Fruit fly (Drosophila melanogaster) whole organism, embryonic: Measurements from ENCODE around the gene Tfb5.

Experiments
- ATbp ChIP-seq: fragments of 200-800 bp; sonication (Bioruptor generic); optimal IDR thresholded peaks from 2 replicates; lab custom pipeline; 2017; ENCODE audit warnings: missing biosample characterization, mild to moderate bottlenecking, missing genetic modification characterization, missing genetic modification reagents
- Adf1 ChIP-seq: fragments of 200-800 bp; sonication (Bioruptor generic); IDR thresholded peaks from 2 replicates; pipeline ENCODE4 v1.3.6; 2022; ENCODE audit warnings: missing biosample characterization, missing genetic modification characterization
- Awh ChIP-seq: fragments of 200-800 bp; sonication (Bioruptor generic); IDR thresholded peaks from 2 replicates; pipeline ENCODE4, ENCODE4 v1.3.6; 2022; ENCODE audit warnings: missing biosample characterization, missing genetic modification characterization
- Bteb2 ChIP-seq: fragments of 200-800 bp; sonication (Bioruptor generic); optimal IDR thresholded peaks from 2 replicates; lab custom pipeline; 2016; ENCODE audit warnings: missing biosample characterization, missing genetic modification characterization
- CG10979 ChIP-seq: fragments of 200-800 bp; sonication (Bioruptor generic); optimal IDR thresholded peaks from 2 replicates; lab custom pipeline; 2018; ENCODE audit warnings: missing biosample characterization, mild to moderate bottlenecking, missing genetic modification characterization, moderate library complexity
- CG12659 ChIP-seq: fragments of 200-800 bp; sonication (Bioruptor generic); optimal IDR thresholded peaks from 3 replicates; lab custom pipeline; 2017; ENCODE audit warnings: mild to moderate bottlenecking, missing biosample characterization, missing genetic modification reagents, missing genetic modification characterization
- CG15479 ChIP-seq: fragments of 200-800 bp; sonication (Bioruptor generic); optimal IDR thresholded peaks from 3 replicates; lab custom pipeline; 2019; ENCODE audit warnings: missing biosample characterization, mild to moderate bottlenecking, missing genetic modification characterization, moderate library complexity
- CG1603 ChIP-seq: fragments of 200-800 bp; sonication (Bioruptor generic); optimal IDR thresholded peaks from 2 replicates; lab custom pipeline; 2019; ENCODE audit warnings: missing biosample characterization, mild to moderate bottlenecking, missing genetic modification characterization, moderate library complexity
- CG18599 ChIP-seq: fragments of 200-800 bp; sonication (Bioruptor generic); optimal IDR thresholded peaks from 3 replicates; lab custom pipeline; 2017; ENCODE audit warnings: missing biosample characterization, missing genetic modification characterization, mild to moderate bottlenecking, moderate library complexity, missing genetic modification reagents
- CG2889 ChIP-seq: fragments of 200-800 bp; sonication (Bioruptor generic); IDR thresholded peaks from 3 replicates; pipeline ENCODE4 v1.3.6; 2022; ENCODE audit warnings: missing biosample characterization, missing genetic modification characterization
- CG32532 ChIP-seq: fragments of 200-800 bp; sonication (Bioruptor generic); IDR thresholded peaks from 2 replicates; pipeline ENCODE4 v1.3.6; 2022; ENCODE audit warnings: missing biosample characterization, missing genetic modification characterization
- CG3726 ChIP-seq: fragments of 200-800 bp; sonication (Bioruptor generic); IDR thresholded peaks from 3 replicates; pipeline ENCODE4, ENCODE4 v1.3.6; 2022; ENCODE audit warnings: missing biosample characterization, missing genetic modification characterization
- CG3838 ChIP-seq: fragments of 200-800 bp; sonication (Bioruptor generic); optimal IDR thresholded peaks from 3 replicates; lab custom pipeline; 2016; ENCODE audit warnings: missing biosample characterization, missing genetic modification characterization
- CG4424 ChIP-seq: fragments of 200-800 bp; sonication (Bioruptor generic); optimal IDR thresholded peaks from 3 replicates; lab custom pipeline; 2016; ENCODE audit warnings: missing biosample characterization, missing genetic modification characterization
- CG4820 ChIP-seq: fragments of 200-800 bp; sonication (Bioruptor generic); optimal IDR thresholded peaks from 3 replicates; lab custom pipeline; 2016; ENCODE audit warnings: missing biosample characterization, missing genetic modification characterization
- CG9609 ChIP-seq: fragments of 200-800 bp; sonication (Bioruptor generic); optimal IDR thresholded peaks from 3 replicates; lab custom pipeline; 2016; ENCODE audit warnings: missing biosample characterization, missing genetic modification characterization
- Deaf1 ChIP-seq: fragments of 200-800 bp; optimal IDR thresholded peaks from 3 replicates; lab custom pipeline; 2019; ENCODE audit warnings: missing biosample characterization, mild to moderate bottlenecking, missing genetic modification characterization, moderate library complexity
- Dek ChIP-seq: fragments of 200-800 bp; sonication (Bioruptor generic); optimal IDR thresholded peaks from 3 replicates; lab custom pipeline; 2019; ENCODE audit warnings: missing biosample characterization, mild to moderate bottlenecking, missing genetic modification characterization, moderate library complexity
- Drgx ChIP-seq: fragments of 200-800 bp; sonication (Bioruptor generic); IDR thresholded peaks from 2 replicates; pipeline ENCODE4 v1.3.6; 2022; ENCODE audit warnings: missing biosample characterization, missing genetic modification characterization
- E2f2 ChIP-seq: fragments of 200-800 bp; sonication (Bioruptor generic); IDR thresholded peaks from 2 replicates; pipeline ENCODE4 v1.3.6; 2022; ENCODE audit warnings: missing biosample characterization, missing genetic modification characterization
- Fer1 ChIP-seq: fragments of 200-800 bp; sonication (Bioruptor generic); optimal IDR thresholded peaks from 2 replicates; lab custom pipeline; 2017; ENCODE audit warnings: missing biosample characterization, mild to moderate bottlenecking, missing genetic modification characterization
- HLH4C ChIP-seq: fragments of 200-800 bp; sonication (Bioruptor generic); IDR thresholded peaks from 3 replicates; pipeline ENCODE4 v1.3.6; 2022; ENCODE audit warnings: missing biosample characterization, missing genetic modification characterization; ENCODE audit not compliant: partially characterized antibody
- Hmr ChIP-seq: fragments of 200-800 bp; sonication (Bioruptor generic); optimal IDR thresholded peaks from 3 replicates; lab custom pipeline; 2017; ENCODE audit warnings: mild to moderate bottlenecking, missing biosample characterization, missing genetic modification reagents, missing genetic modification characterization
- MBD-R2 ChIP-seq: fragments of 200-800 bp; sonication (Bioruptor generic); IDR thresholded peaks from 2 replicates; pipeline ENCODE4 v1.3.6; 2022; ENCODE audit warnings: missing biosample characterization, missing genetic modification characterization
- Sin3A ChIP-seq: fragments of >200 bp; optimal IDR thresholded peaks from 2 replicates; lab custom pipeline; 2018
- Sox100B ChIP-seq: fragments of 200-800 bp; sonication (Bioruptor generic); optimal IDR thresholded peaks from 3 replicates; lab custom pipeline; 2018; ENCODE audit warnings: missing biosample characterization, mild to moderate bottlenecking, missing genetic modification characterization
- Sry-β ChIP-seq: fragments of 200-800 bp; sonication (Bioruptor generic); optimal IDR thresholded peaks from 2 replicates; lab custom pipeline; 2018; ENCODE audit warnings: missing biosample characterization, mild to moderate bottlenecking, missing genetic modification characterization, moderate library complexity
- Usf ChIP-seq: fragments of 200-800 bp; sonication (Bioruptor generic); optimal IDR thresholded peaks from 2 replicates; lab custom pipeline; 2017; ENCODE audit warnings: missing genotype, missing biosample characterization, missing genetic modification characterization
- cas ChIP-seq: fragments of 200-800 bp; sonication (Bioruptor generic); IDR thresholded peaks from 2 replicates; pipeline ENCODE4 v1.3.6; 2022; ENCODE audit warnings: missing biosample characterization, missing genetic modification characterization
- chinmo ChIP-seq: fragments of 200-800 bp; sonication (Bioruptor generic); IDR thresholded peaks from 4 replicates; pipeline ENCODE4 v1.3.6; 2022; ENCODE audit warnings: missing biosample characterization, missing genetic modification characterization; ENCODE audit not compliant: partially characterized antibody
- crc ChIP-seq: fragments of 200-800 bp; sonication (Bioruptor generic); optimal IDR thresholded peaks from 2 replicates; lab custom pipeline; 2016; ENCODE audit warnings: missing biosample characterization, missing genetic modification characterization
- disco-r ChIP-seq: fragments of 200-800 bp; sonication (Bioruptor generic); optimal IDR thresholded peaks from 2 replicates; lab custom pipeline; 2016; ENCODE audit warnings: missing biosample characterization, missing genetic modification characterization
- dmrt99B ChIP-seq: fragments of 200-800 bp; sonication (Bioruptor generic); optimal IDR thresholded peaks from 2 replicates; lab custom pipeline; 2018; ENCODE audit warnings: missing biosample characterization, mild to moderate bottlenecking, missing genetic modification characterization, moderate library complexity
- emc ChIP-seq: fragments of 200-800 bp; sonication (Bioruptor generic); optimal IDR thresholded peaks from 2 replicates; lab custom pipeline; 2016; ENCODE audit warnings: missing biosample characterization, missing genetic modification characterization
- fd64A ChIP-seq: fragments of 200-800 bp; sonication (Bioruptor generic); optimal IDR thresholded peaks from 3 replicates; lab custom pipeline; 2018; ENCODE audit warnings: missing biosample characterization, mild to moderate bottlenecking, missing genetic modification characterization
- gcm2 ChIP-seq: fragments of 200-800 bp; sonication (Bioruptor generic); optimal IDR thresholded peaks from 2 replicates; lab custom pipeline; 2016; ENCODE audit warnings: missing biosample characterization, missing genetic modification characterization
- hkb ChIP-seq, 2 experiments: fragments of 200-800 bp in 1 of 2; fragments of >200 bp in 1 of 2; sonication (Bioruptor generic) in 1 of 2; IDR thresholded peaks in 1 of 2; optimal IDR thresholded peaks in 1 of 2; 2 replicates each; pipeline versions ENCODE4 v1.3.6 to Lab custom; 2017 to 2022; ENCODE audit warnings: missing biosample characterization in 1 of 2, missing genetic modification characterization in 1 of 2
- insv ChIP-seq, 2 experiments: fragments of 200-800 bp; sonication (Bioruptor generic); optimal IDR thresholded peaks; 3 replicates each; lab custom pipeline; 2016 to 2018; ENCODE audit warnings: missing biosample characterization in 2 of 2, missing genetic modification characterization in 2 of 2
- nmo ChIP-seq: fragments of 200-800 bp; sonication (Bioruptor generic); optimal IDR thresholded peaks from 2 replicates; lab custom pipeline; 2018; ENCODE audit warnings: missing biosample characterization, mild to moderate bottlenecking, missing genetic modification characterization, moderate library complexity
- oc ChIP-seq: fragments of 200-800 bp; sonication (Bioruptor generic); optimal IDR thresholded peaks from 2 replicates; lab custom pipeline; 2018; ENCODE audit warnings: missing biosample characterization, mild to moderate bottlenecking, missing genetic modification characterization, moderate library complexity
- phol ChIP-seq: fragments of 200-800 bp; sonication (Bioruptor generic); optimal IDR thresholded peaks from 3 replicates; lab custom pipeline; 2018; ENCODE audit warnings: missing biosample characterization, mild to moderate bottlenecking, missing genetic modification characterization, moderate library complexity
- psq ChIP-seq: fragments of 200-800 bp; sonication (Bioruptor generic); optimal IDR thresholded peaks from 2 replicates; lab custom pipeline; 2017; ENCODE audit warnings: missing biosample characterization, missing genetic modification characterization
- ro ChIP-seq: fragments of 200-800 bp; sonication (Bioruptor generic); IDR thresholded peaks from 2 replicates; pipeline ENCODE4 v1.3.6; 2022; ENCODE audit warnings: missing biosample characterization, missing genetic modification characterization
- salm ChIP-seq: fragments of 200-800 bp; sonication (Bioruptor generic); optimal IDR thresholded peaks from 2 replicates; lab custom pipeline; 2018; ENCODE audit warnings: missing biosample characterization, mild to moderate bottlenecking, missing genetic modification characterization
- sd ChIP-seq: fragments of 200-800 bp; sonication (Bioruptor generic); optimal IDR thresholded peaks from 3 replicates; lab custom pipeline; 2018; ENCODE audit warnings: missing biosample characterization, mild to moderate bottlenecking, missing genetic modification characterization, moderate library complexity
- sens ChIP-seq: fragments of 200-800 bp; sonication (Bioruptor generic); peaks from one replicate; lab custom pipeline; 2016; ENCODE audit warnings: missing biosample characterization, missing genetic modification characterization
- stc ChIP-seq: fragments of 200-800 bp; sonication (Bioruptor generic); IDR thresholded peaks from 2 replicates; pipeline ENCODE4 v1.3.6; 2022; ENCODE audit warnings: missing biosample characterization, missing genetic modification characterization
- tin ChIP-seq: fragments of 200-800 bp; sonication (Bioruptor generic); optimal IDR thresholded peaks from 3 replicates; lab custom pipeline; 2016; ENCODE audit warnings: missing biosample characterization, missing genetic modification characterization
- zen ChIP-seq: fragments of 200-800 bp; sonication (Bioruptor generic); optimal IDR thresholded peaks from 3 replicates; lab custom pipeline; 2018; ENCODE audit warnings: missing biosample characterization, mild to moderate bottlenecking, missing genetic modification characterization, moderate library complexity

The Tfb5 gene

DNA sequence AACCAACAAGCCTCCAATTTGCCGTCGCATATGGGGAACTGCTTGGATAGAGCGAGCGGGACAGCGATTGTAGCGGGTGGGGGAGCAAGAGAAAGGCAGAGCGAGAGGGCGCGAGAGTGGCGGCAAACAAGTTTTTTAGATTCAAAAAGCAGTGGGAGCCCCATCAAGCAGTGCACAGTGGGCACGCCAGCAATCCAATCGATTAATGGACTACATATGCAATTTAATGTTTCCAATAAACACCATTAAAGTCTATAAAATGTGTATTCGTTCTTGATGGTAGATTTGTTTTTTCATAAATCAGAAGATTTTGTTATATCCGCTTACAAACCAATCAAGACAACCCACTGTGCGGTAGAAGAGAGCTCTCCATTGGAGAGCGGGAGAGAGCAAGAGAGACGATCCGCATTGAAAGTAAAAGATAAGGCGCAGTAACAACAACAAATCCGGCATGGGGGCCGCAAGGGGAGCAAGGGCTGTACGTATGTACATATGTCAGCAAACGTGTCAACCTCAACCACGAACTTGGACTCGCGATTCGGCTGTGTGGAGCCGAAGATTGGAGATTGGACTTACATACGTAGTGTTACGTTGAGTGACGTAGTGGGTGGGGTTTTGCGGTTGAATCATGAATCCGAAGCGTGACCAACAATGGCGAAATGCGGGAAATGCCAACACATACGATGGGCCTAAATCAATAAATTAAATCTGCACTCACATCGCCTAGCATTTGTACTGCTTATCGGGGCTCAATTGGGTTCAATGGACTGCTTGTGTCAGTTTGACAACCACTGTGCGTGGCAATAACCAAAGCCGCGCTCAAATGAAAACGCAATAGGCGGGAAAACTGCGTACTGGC, 13.0 kb downstream of the Tfb5 start (continued):
- TF ChIP-seq oc (tag; lab: Kevin White, UChicago) (peak; percentile 99), psq (peak; percentile 95), cas (GFP tag; lab: Robert Waterston, UW) (peak; percentile 98), CG4424 (GFP tag; lab: Kevin White, UChicago) (peak; percentile 99), Usf (peak; percentile 98), CG2889 (GFP tag; lab: Robert Waterston, UW) (peak; percentile 99), CG15479 (GFP tag; lab: Kevin White, UChicago) (no peak), CG12659 (GFP tag; lab: Kevin White, UChicago) (peak; percentile 99), crc (GFP tag; lab: Kevin White, UChicago) (peak; percentile 99), CG32532 (peak; percentile 99), CG3838 (peak; percentile 96), Bteb2 (peak; percentile 98), sd (tag; lab: Kevin White, UChicago) (peak; percentile 92), dmrt99B (tag; lab: Kevin White, UChicago) (peak; percentile 99), Deaf1 (tag; lab: Kevin White, UChicago) (peak; percentile 98), MBD-R2 (GFP tag; lab: Robert Waterston, UW) (peak; percentile 99), Drgx (GFP tag; lab: Robert Waterston, UW) (peak; percentile 99), CG4820 (GFP tag; lab: Kevin White, UChicago) (peak; percentile 98), Sin3A (lab: Kevin White, UChicago) (no peak), CG1603 (tag; lab: Kevin White, UChicago) (peak; percentile 99), fd64A (GFP tag; lab: Kevin White, UChicago) (peak; percentile 98), Dek (peak; percentile 98), hkb (optimal IDR thresholded peaks at IDR 0.05; lab: Kevin White, UChicago) (peak; percentile 95), hkb (GFP tag; IDR thresholded peaks at IDR 0.05; lab: Robert Waterston, UW) (peak; percentile 99), insv (GFP tag; optimal IDR thresholded peaks at IDR 0.05; lab: Kevin White, UChicago) (peak; percentile 9 to 70), Fer1 (GFP tag; lab: Kevin White, UChicago) (peak; percentile 98), CG10979 (tag; lab: Kevin White, UChicago) (peak; percentile 99), Sry-β (GFP tag; lab: Kevin White, UChicago) (peak; percentile 78), zen (peak; percentile 98), salm (peak; percentile 98), Sox100B (peak; percentile 97), gcm2 (peak; percentile 97), Awh (peak; percentile 99), CG9609 (GFP tag; lab: Kevin White, UChicago) (peak; percentile 99), HLH4C (GFP tag; lab: Robert Waterston, UW) (peak; percentile 66), nmo (GFP tag; lab: Kevin White, UChicago) (peak; percentile 99), Adf1 (peak; percentile 87), CG3726 (peak; percentile 99), tin (GFP tag; lab: Kevin White, UChicago) (peak; percentile 99), stc (peak; percentile 99), Hmr (peak; percentile 98), sens (GFP tag; lab: Kevin White, UChicago) (peak; percentile 100), phol (tag; lab: Kevin White, UChicago) (peak; percentile 99), ro (GFP tag; lab: Robert Waterston, UW) (peak; percentile 99), emc (GFP tag; lab: Kevin White, UChicago) (peak; percentile 97), E2f2 (GFP tag; lab: Robert Waterston, UW) (peak; percentile 88), CG18599 (GFP tag; lab: Kevin White, UChicago) (peak; percentile 99), ATbp (GFP tag; lab: Kevin White, UChicago) (peak; percentile 99), disco-r (GFP tag; lab: Kevin White, UChicago) (peak; percentile 99), chinmo (GFP tag; lab: Robert Waterston, UW) (no peak)
